Worm (Caenorhabditis elegans): Measurements from ENCODE around the gene gfat-2.

The gfat-2 gene

ce11 chrIV:11410084-11410483 lies at the start of gene gfat-2:
Gene gfat-2, plus strand, starts transcription at chrIV:11410228.
- no peak for TF ChIP-seq bed-3 (GFP tag; optimal IDR thresholded peaks at IDR 0.05)
- TF ChIP-seq ceh-83 (GFP tag; optimal IDR thresholded peaks at IDR 0.05), result no peak
- TF ChIP-seq nhr-12 (tag; optimal IDR thresholded peaks at IDR 0.05), result no peak
- TF ChIP-seq ham-2 (GFP tag; optimal IDR thresholded peaks at IDR 0.05), result no peak
- no peak for TF ChIP-seq unc-39 (tag; optimal IDR thresholded peaks at IDR 0.05)
- no peak for TF ChIP-seq ces-1 (GFP tag; optimal IDR thresholded peaks at IDR 0.05)
- TF ChIP-seq mab-5 (tag; optimal IDR thresholded peaks at IDR 0.05), result no peak
- no peak for TF ChIP-seq nhr-76 (tag; optimal IDR thresholded peaks at IDR 0.05)
- no peak for TF ChIP-seq snpc-4 (tag; optimal IDR thresholded peaks at IDR 0.05)
- no peak for TF ChIP-seq drap-1 (GFP tag; optimal IDR thresholded peaks at IDR 0.05)
- no peak for TF ChIP-seq zip-8 (tag; optimal IDR thresholded peaks at IDR 0.05)
- no peak for TF ChIP-seq M03D4.4 (tag; optimal IDR thresholded peaks at IDR 0.05)
- TF ChIP-seq flh-1 (GFP tag; optimal IDR thresholded peaks at IDR 0.05), result no peak
- TF ChIP-seq sptf-1 (tag; optimal IDR thresholded peaks at IDR 0.05), result no peak
- TF ChIP-seq elt-1 (tag; optimal IDR thresholded peaks at IDR 0.05; ENCODE audit: borderline replicate concordance, insufficient read depth), result no peak

- TF ChIP-seq ces-1 (GFP tag; optimal IDR thresholded peaks at IDR 0.05) (no peak), mep-1 (tag; optimal IDR thresholded peaks at IDR 0.05) (no peak), bed-3 (GFP tag; optimal IDR thresholded peaks at IDR 0.05) (no peak), pha-4 (tag; optimal IDR thresholded peaks at IDR 0.05) (no peak), sptf-1 (tag; optimal IDR thresholded peaks at IDR 0.05) (no peak), unc-120 (tag; optimal IDR thresholded peaks at IDR 0.05; ENCODE audit: poor library complexity, severe bottlenecking) (no peak), M03D4.4 (tag; optimal IDR thresholded peaks at IDR 0.05) (no peak), sem-2 (GFP tag; optimal IDR thresholded peaks at IDR 0.05) (no peak), nhr-237 (tag; optimal IDR thresholded peaks at IDR 0.05) (no peak), hlh-1 (tag; optimal IDR thresholded peaks at IDR 0.05) (no peak), flh-1 (GFP tag; optimal IDR thresholded peaks at IDR 0.05) (no peak), ceh-83 (GFP tag; optimal IDR thresholded peaks at IDR 0.05) (no peak), mls-2 (tag; optimal IDR thresholded peaks at IDR 0.05) (no peak), ham-2 (GFP tag; optimal IDR thresholded peaks at IDR 0.05) (no peak), ztf-11 (tag; optimal IDR thresholded peaks at IDR 0.05) (no peak), ceh-43 (GFP tag; optimal IDR thresholded peaks at IDR 0.05) (no peak)
Observed at ce11 chrIV:11361409-11361808, 48.6 kb upstream of the gfat-2 start, which contains the start of gene T01G1.4. Gene T01G1.4, minus strand, starts transcription at chrIV:11361509.

- no peak for TF ChIP-seq drap-1 (GFP tag; optimal IDR thresholded peaks at IDR 0.05)
- TF ChIP-seq ces-1 (GFP tag; optimal IDR thresholded peaks at IDR 0.05), result peak; percentile 35
- TF ChIP-seq bed-3 (GFP tag; optimal IDR thresholded peaks at IDR 0.05), result no peak
- TF ChIP-seq nhr-2 (tag; optimal IDR thresholded peaks at IDR 0.05), result no peak
- TF ChIP-seq elt-1 (tag; optimal IDR thresholded peaks at IDR 0.05; ENCODE audit: borderline replicate concordance, insufficient read depth), result no peak
- TF ChIP-seq ceh-43 (GFP tag; optimal IDR thresholded peaks at IDR 0.05), result no peak
- TF ChIP-seq ham-2 (GFP tag; optimal IDR thresholded peaks at IDR 0.05), result peak; percentile 59
Observed at ce11 chrIV:11363806-11364562, 46.0 kb upstream of the gfat-2 start.

ce11 chrIV:11371645-11372044 lies 38.4 kb upstream of the gfat-2 start, which contains the start of gene sec-31:
Gene sec-31, minus strand, starts transcription at chrIV:11371792.
- TF ChIP-seq unc-39 (tag; optimal IDR thresholded peaks at IDR 0.05) (no peak), ceh-39 (tag; optimal IDR thresholded peaks at IDR 0.05) (no peak), elt-3 (tag; optimal IDR thresholded peaks at IDR 0.05) (no peak), hlh-1 (tag; optimal IDR thresholded peaks at IDR 0.05) (peak; percentile 77), unc-120 (tag; optimal IDR thresholded peaks at IDR 0.05; ENCODE audit: poor library complexity, severe bottlenecking) (no peak), snpc-4 (tag; optimal IDR thresholded peaks at IDR 0.05) (no peak), unc-62 (GFP tag; optimal IDR thresholded peaks at IDR 0.05) (no peak), ces-1 (GFP tag; optimal IDR thresholded peaks at IDR 0.05) (no peak)

- TF ChIP-seq blmp-1 (tag; optimal IDR thresholded peaks at IDR 0.05) (no peak), zip-8 (tag; optimal IDR thresholded peaks at IDR 0.05) (no peak)
Observed at ce11 chrIV:11372366-11372997, 37.5 kb upstream of the gfat-2 start, which contains the start of gene cbd-1. Gene cbd-1, plus strand, starts transcription at chrIV:11372991.

All from whole organism, mixed stage, embryonic.